Fruit fly (Drosophila melanogaster) whole organism, prepupa: ENCODE results near the gene CG11309.

ENCODE experiments used
- Blimp-1 ChIP-seq: fragments of 200-800 bp; sonication (Bioruptor generic); optimal IDR thresholded peaks from 3 replicates; lab custom pipeline; 2017; ENCODE audit warnings: missing biosample characterization, missing genetic modification characterization, mild to moderate bottlenecking, moderate library complexity, missing genetic modification reagents
- CG10631 ChIP-seq: fragments of 200-800 bp; sonication (Bioruptor generic); optimal IDR thresholded peaks from 2 replicates; lab custom pipeline; 2016; ENCODE audit warnings: missing biosample characterization, missing genetic modification characterization
- CG10669 ChIP-seq: fragments of 200-800 bp; sonication (Bioruptor generic); optimal IDR thresholded peaks from 3 replicates; lab custom pipeline; 2018; ENCODE audit warnings: missing biosample characterization, mild to moderate bottlenecking, missing genetic modification characterization, moderate library complexity
- CG11294 ChIP-seq: fragments of 200-800 bp; sonication (Bioruptor generic); IDR thresholded peaks from 2 replicates; pipeline ENCODE4 v1.3.6; 2022; ENCODE audit warnings: missing biosample characterization, missing genetic modification characterization
- CG11762 ChIP-seq: fragments of 200-800 bp; sonication (Bioruptor generic); optimal IDR thresholded peaks from 3 replicates; lab custom pipeline; 2016; ENCODE audit warnings: missing biosample characterization, missing genetic modification characterization; ENCODE audit not compliant: insufficient read depth
- CG11902 ChIP-seq: fragments of 200-800 bp; sonication (Bioruptor generic); optimal IDR thresholded peaks from 3 replicates; lab custom pipeline; 2016; ENCODE audit warnings: missing biosample characterization, missing genetic modification characterization
- CG1621 ChIP-seq: fragments of 200-800 bp; sonication (Bioruptor generic); optimal IDR thresholded peaks from 3 replicates; lab custom pipeline; 2018; ENCODE audit warnings: missing biosample characterization, mild to moderate bottlenecking, missing genetic modification characterization
- CG16779 ChIP-seq: fragments of 200-800 bp; sonication (Bioruptor generic); optimal IDR thresholded peaks from 3 replicates; lab custom pipeline; 2017; ENCODE audit warnings: missing biosample characterization, mild to moderate bottlenecking, missing genetic modification characterization
- CG3032 ChIP-seq: fragments of 200-800 bp; optimal IDR thresholded peaks from 2 replicates; lab custom pipeline; 2019; ENCODE audit warnings: missing biosample characterization, mild to moderate bottlenecking, missing genetic modification characterization, moderate library complexity
- CG31627 ChIP-seq: fragments of 200-800 bp; sonication (Bioruptor generic); optimal IDR thresholded peaks from 3 replicates; lab custom pipeline; 2016; ENCODE audit warnings: missing biosample characterization, missing genetic modification characterization
- CG32006 ChIP-seq: fragments of 200-800 bp; sonication (Bioruptor generic); optimal IDR thresholded peaks from 3 replicates; lab custom pipeline; 2017; ENCODE audit warnings: missing biosample characterization, mild to moderate bottlenecking, missing genetic modification characterization
- CG34406 ChIP-seq: fragments of 200-800 bp; sonication (Bioruptor generic); optimal IDR thresholded peaks from 3 replicates; lab custom pipeline; 2016; ENCODE audit warnings: missing biosample characterization, missing genetic modification characterization
- CG3919 ChIP-seq: fragments of 200-800 bp; sonication (Bioruptor generic); optimal IDR thresholded peaks from 3 replicates; lab custom pipeline; 2016; ENCODE audit warnings: missing biosample characterization, missing genetic modification characterization
- CG4318 ChIP-seq: fragments of 200-800 bp; sonication (Bioruptor generic); optimal IDR thresholded peaks from 3 replicates; lab custom pipeline; 2017; ENCODE audit warnings: missing biosample characterization, mild to moderate bottlenecking, missing genetic modification characterization
- CG6276 ChIP-seq: fragments of 200-800 bp; sonication (Bioruptor generic); optimal IDR thresholded peaks from 2 replicates; lab custom pipeline; 2017; ENCODE audit warnings: missing biosample characterization, mild to moderate bottlenecking, missing genetic modification characterization
- CG6792 ChIP-seq: fragments of 200-800 bp; sonication (Bioruptor generic); optimal IDR thresholded peaks from 3 replicates; lab custom pipeline; 2016; ENCODE audit warnings: missing biosample characterization, missing genetic modification characterization
- CG6808 ChIP-seq: fragments of 200-800 bp; sonication (Bioruptor generic); optimal IDR thresholded peaks from 3 replicates; lab custom pipeline; 2017; ENCODE audit warnings: missing biosample characterization, missing genetic modification characterization, mild to moderate bottlenecking, moderate library complexity, missing genetic modification reagents
- CG6854 ChIP-seq: fragments of 200-800 bp; sonication (Bioruptor generic); optimal IDR thresholded peaks from 2 replicates; lab custom pipeline; 2017; ENCODE audit warnings: missing biosample characterization, mild to moderate bottlenecking, missing genetic modification characterization
- CG8119 ChIP-seq: fragments of 200-800 bp; sonication (Bioruptor generic); IDR thresholded peaks from 3 replicates; pipeline ENCODE4 v1.3.6; 2022; ENCODE audit warnings: missing biosample characterization, missing genetic modification characterization
- CG8632 ChIP-seq: fragments of 200-800 bp; sonication (Bioruptor generic); optimal IDR thresholded peaks from 3 replicates; lab custom pipeline; 2016; ENCODE audit warnings: missing biosample characterization, missing genetic modification characterization
- CG9139 ChIP-seq: fragments of 200-800 bp; sonication (Bioruptor generic); optimal IDR thresholded peaks from 3 replicates; lab custom pipeline; 2017; ENCODE audit warnings: missing biosample characterization, mild to moderate bottlenecking, missing genetic modification characterization
- Eip75B ChIP-seq: fragments of 200-800 bp; sonication (Bioruptor generic); optimal IDR thresholded peaks from 3 replicates; lab custom pipeline; 2016; ENCODE audit warnings: missing biosample characterization, missing genetic modification characterization
- Eip78C ChIP-seq: fragments of 200-800 bp; sonication (Bioruptor generic); peaks from one replicate; lab custom pipeline; 2016; ENCODE audit warnings: missing biosample characterization, missing genetic modification characterization
- Eip93F ChIP-seq: fragments of 200-800 bp; sonication (Bioruptor generic); optimal IDR thresholded peaks from 2 replicates; lab custom pipeline; 2016; ENCODE audit warnings: missing biosample characterization, mild to moderate bottlenecking, missing genetic modification characterization
- Ets21C ChIP-seq: fragments of 200-800 bp; sonication (Bioruptor generic); optimal IDR thresholded peaks from 3 replicates; lab custom pipeline; 2016; ENCODE audit warnings: missing biosample characterization, missing genetic modification characterization
- Ets96B ChIP-seq: fragments of 200-800 bp; optimal IDR thresholded peaks from 2 replicates; lab custom pipeline; 2019; ENCODE audit warnings: missing biosample characterization, mild to moderate bottlenecking, missing genetic modification characterization, moderate library complexity
- Gug ChIP-seq: fragments of 200-800 bp; sonication (Bioruptor generic); IDR thresholded peaks from 2 replicates; pipeline ENCODE4 v1.3.6; 2022; ENCODE audit warnings: missing biosample characterization, missing genetic modification characterization
- Hr38 ChIP-seq: sonication (Bioruptor generic); optimal IDR thresholded peaks from 2 replicates; lab custom pipeline; 2016; ENCODE audit warnings: missing biosample characterization, missing genetic modification characterization
- Hr39 ChIP-seq: fragments of 200-800 bp; sonication (Bioruptor generic); optimal IDR thresholded peaks from 2 replicates; lab custom pipeline; 2016; ENCODE audit warnings: missing biosample characterization, missing genetic modification characterization
- Hr4 ChIP-seq: fragments of 200-800 bp; sonication (Bioruptor generic); optimal IDR thresholded peaks from 3 replicates; lab custom pipeline; 2016; ENCODE audit warnings: missing biosample characterization, missing genetic modification characterization
- Lpt ChIP-seq: fragments of 200-800 bp; sonication (Bioruptor generic); optimal IDR thresholded peaks from 3 replicates; lab custom pipeline; 2016; ENCODE audit warnings: missing biosample characterization, missing genetic modification characterization
- Met ChIP-seq: fragments of 200-800 bp; sonication (Bioruptor generic); optimal IDR thresholded peaks from 3 replicates; lab custom pipeline; 2016; ENCODE audit warnings: missing biosample characterization, missing genetic modification characterization
- OdsH ChIP-seq: fragments of 200-800 bp; sonication (Bioruptor generic); optimal IDR thresholded peaks from 3 replicates; lab custom pipeline; 2016; ENCODE audit warnings: missing biosample characterization, missing genetic modification characterization
- Smox ChIP-seq: fragments of 200-800 bp; sonication (Bioruptor generic); optimal IDR thresholded peaks from 3 replicates; lab custom pipeline; 2016; ENCODE audit warnings: missing biosample characterization, missing genetic modification characterization
- Sox102F ChIP-seq: fragments of 200-800 bp; sonication (Bioruptor generic); optimal IDR thresholded peaks from 2 replicates; lab custom pipeline; 2016; ENCODE audit warnings: missing biosample characterization, mild to moderate bottlenecking, missing genetic modification characterization
- Sox14 ChIP-seq: fragments of 200-800 bp; sonication (Bioruptor generic); optimal IDR thresholded peaks from 3 replicates; lab custom pipeline; 2016; ENCODE audit warnings: missing biosample characterization, missing genetic modification characterization
- Sox15 ChIP-seq: fragments of 200-800 bp; sonication (Bioruptor generic); optimal IDR thresholded peaks from 3 replicates; lab custom pipeline; 2016; ENCODE audit warnings: missing biosample characterization, missing genetic modification characterization
- achi ChIP-seq: fragments of 200-800 bp; sonication (Bioruptor generic); optimal IDR thresholded peaks from 3 replicates; lab custom pipeline; 2016; ENCODE audit warnings: missing biosample characterization, missing genetic modification characterization
- cyc ChIP-seq: fragments of 200-800 bp; sonication (Bioruptor generic); optimal IDR thresholded peaks from 3 replicates; lab custom pipeline; 2016; ENCODE audit warnings: missing biosample characterization, missing genetic modification characterization
- dac ChIP-seq: fragments of 200-800 bp; sonication (Bioruptor generic); optimal IDR thresholded peaks from 2 replicates; lab custom pipeline; 2017; ENCODE audit warnings: missing biosample characterization, mild to moderate bottlenecking, missing genetic modification characterization
- eg ChIP-seq: fragments of 200-800 bp; sonication (Bioruptor generic); IDR thresholded peaks from 3 replicates; pipeline ENCODE4 v1.3.6; 2022; ENCODE audit warnings: missing biosample characterization, missing genetic modification characterization
- esn ChIP-seq: fragments of 200-800 bp; sonication (Bioruptor generic); optimal IDR thresholded peaks from 2 replicates; lab custom pipeline; 2016; ENCODE audit warnings: missing biosample characterization, mild to moderate bottlenecking, missing genetic modification characterization, moderate library complexity
- fd85E ChIP-seq: fragments of 200-800 bp; sonication (Bioruptor generic); optimal IDR thresholded peaks from 3 replicates; lab custom pipeline; 2016; ENCODE audit warnings: missing biosample characterization, missing genetic modification characterization
- fkh ChIP-seq: fragments of 200-800 bp; sonication (Bioruptor generic); optimal IDR thresholded peaks from 3 replicates; lab custom pipeline; 2017; ENCODE audit warnings: missing biosample characterization, mild to moderate bottlenecking, missing genetic modification characterization, moderate library complexity
- lz ChIP-seq: fragments of 200-800 bp; sonication (Bioruptor generic); optimal IDR thresholded peaks from 3 replicates; lab custom pipeline; 2016; ENCODE audit warnings: missing biosample characterization, missing genetic modification characterization
- net ChIP-seq: fragments of 200-800 bp; sonication (Bioruptor generic); optimal IDR thresholded peaks from 3 replicates; lab custom pipeline; 2016; ENCODE audit warnings: missing biosample characterization, missing genetic modification characterization
- salr ChIP-seq, 2 experiments: fragments of 200-800 bp; sonication (Bioruptor generic); optimal IDR thresholded peaks; 3 replicates each; lab custom pipeline; 2016 to 2018; ENCODE audit warnings: missing biosample characterization in 2 of 2, missing genetic modification characterization in 2 of 2, mild to moderate bottlenecking in 1 of 2
- spab ChIP-seq: fragments of 200-800 bp; sonication (Bioruptor generic); optimal IDR thresholded peaks from 2 replicates; lab custom pipeline; 2017; ENCODE audit warnings: missing biosample characterization, mild to moderate bottlenecking, missing genetic modification characterization, missing genetic modification reagents
- ss ChIP-seq, 2 experiments: fragments of 200-800 bp; sonication (Bioruptor generic); optimal IDR thresholded peaks; 2 replicates in 1 of 2; 3 replicates in 1 of 2; lab custom pipeline; 2017 to 2018; ENCODE audit warnings: mild to moderate bottlenecking in 2 of 2, missing biosample characterization in 2 of 2, missing genetic modification characterization in 2 of 2, moderate library complexity in 1 of 2
- svp ChIP-seq: fragments of 200-800 bp; sonication (Bioruptor generic); peaks from one replicate; lab custom pipeline; 2016; ENCODE audit warnings: missing biosample characterization, missing genetic modification characterization
- topi ChIP-seq: fragments of 200-800 bp; sonication (Bioruptor generic); optimal IDR thresholded peaks from 3 replicates; lab custom pipeline; 2016; ENCODE audit warnings: missing biosample characterization, missing genetic modification characterization
- vri ChIP-seq: fragments of 200-800 bp; sonication (Bioruptor generic); optimal IDR thresholded peaks from 3 replicates; lab custom pipeline; 2016; ENCODE audit warnings: missing biosample characterization, mild to moderate bottlenecking, missing genetic modification characterization

The CG11309 gene

dm6 chr3L:21304400-21304799 lies at the start of gene CG11309, which contains the start of gene CG7632:
Gene CG11309 (minus strand): TSS chr3L:21304658.
Gene CG7632 (plus strand): TSS chr3L:21304697.
- TF ChIP-seq Eip93F (GFP tag; lab: Kevin White, UChicago) (peak; percentile 98), Met (GFP tag; lab: Kevin White, UChicago) (peak; percentile 99), CG10631 (GFP tag; lab: Kevin White, UChicago) (peak; percentile 99), CG6854 (GFP tag; lab: Kevin White, UChicago) (peak; percentile 99), CG31627 (GFP tag; lab: Kevin White, UChicago) (peak; percentile 99), CG34406 (GFP tag; lab: Kevin White, UChicago) (peak; percentile 100), CG1621 (peak; percentile 99), CG8632 (GFP tag; lab: Kevin White, UChicago) (peak; percentile 99), CG11294 (GFP tag; lab: Robert Waterston, UW) (peak; percentile 98), CG3032 (tag; lab: Kevin White, UChicago) (peak; percentile 100), Sox15 (peak; percentile 97), Hr38 (GFP tag; lab: Kevin White, UChicago) (peak; percentile 78), CG8119 (GFP tag; lab: Robert Waterston, UW) (peak; percentile 99), CG11762 (GFP tag; lab: Kevin White, UChicago) (peak; percentile 99), Eip78C (GFP tag; lab: Kevin White, UChicago) (peak; percentile 100), esn (GFP tag; lab: Kevin White, UChicago) (peak; percentile 100), Ets21C (GFP tag; lab: Kevin White, UChicago) (peak; percentile 98), Smox (peak; percentile 99), lz (GFP tag; lab: Kevin White, UChicago) (peak; percentile 99), OdsH (peak; percentile 99), fd85E (peak; percentile 97), CG11902 (GFP tag; lab: Kevin White, UChicago) (peak; percentile 95), salr (GFP tag; optimal IDR thresholded peaks at IDR 0.05; lab: Kevin White, UChicago) (peak; percentile 99), cyc (GFP tag; lab: Kevin White, UChicago) (peak; percentile 99), Ets96B (tag; lab: Kevin White, UChicago) (peak; percentile 100), net (GFP tag; lab: Kevin White, UChicago) (peak; percentile 100), fkh (GFP tag; lab: Kevin White, UChicago) (peak; percentile 97), spab (GFP tag; lab: Kevin White, UChicago) (peak; percentile 99), CG16779 (tag; lab: Kevin White, UChicago) (peak; percentile 99), CG6792 (GFP tag; lab: Kevin White, UChicago) (peak; percentile 99), Gug (GFP tag; lab: Robert Waterston, UW) (peak; percentile 98), achi (GFP tag; lab: Kevin White, UChicago) (peak; percentile 99), ss (GFP tag; optimal IDR thresholded peaks at IDR 0.05; lab: Kevin White, UChicago) (peak; percentile 99 to 100), CG9139 (GFP tag; lab: Kevin White, UChicago) (peak; percentile 99), Hr39 (GFP tag; lab: Kevin White, UChicago) (peak; percentile 98), vri (peak; percentile 99), Sox14 (GFP tag; lab: Kevin White, UChicago) (peak; percentile 99), Sox102F (peak; percentile 100), Lpt (peak; percentile 99), CG6808 (GFP tag; lab: Kevin White, UChicago) (peak; percentile 99), svp (peak; percentile 100), CG32006 (peak; percentile 99), dac (GFP tag; lab: Kevin White, UChicago) (peak; percentile 98), eg (GFP tag; lab: Robert Waterston, UW) (peak; percentile 99), Eip75B (GFP tag; lab: Kevin White, UChicago) (peak; percentile 100), topi (GFP tag; lab: Kevin White, UChicago) (peak; percentile 99), Hr4 (GFP tag; lab: Kevin White, UChicago) (peak; percentile 99), CG3919 (GFP tag; lab: Kevin White, UChicago) (peak; percentile 100), Blimp-1 (GFP tag; lab: Kevin White, UChicago) (peak; percentile 97), CG4318 (GFP tag; lab: Kevin White, UChicago) (peak; percentile 96), CG10669 (GFP tag; lab: Kevin White, UChicago) (peak; percentile 100), CG6276 (GFP tag; lab: Kevin White, UChicago) (peak; percentile 97)
